Worm (Caenorhabditis elegans): ENCODE data around the gene herd-1.

Gene herd-1

ce11 chrIII:12499245-12499644 lies 2.9 kb downstream of the herd-1 start, which contains the start of gene sql-1:
sql-1 (plus strand) TSS chrIII:12499557.
- TF ChIP-seq flh-1 (GFP tag; optimal IDR thresholded peaks at IDR 0.05) (no peak), ces-1 (GFP tag; optimal IDR thresholded peaks at IDR 0.05) (peak; percentile 12)

- no peak for TF ChIP-seq M03D4.4 (tag; optimal IDR thresholded peaks at IDR 0.05)
- TF ChIP-seq unc-120 (tag; optimal IDR thresholded peaks at IDR 0.05; ENCODE audit: poor library complexity, severe bottlenecking) = no peak
- TF ChIP-seq elt-1 (tag; optimal IDR thresholded peaks at IDR 0.05; ENCODE audit: borderline replicate concordance, insufficient read depth) = no peak
- no peak for TF ChIP-seq nhr-76 (tag; optimal IDR thresholded peaks at IDR 0.05)
- TF ChIP-seq sptf-1 (tag; optimal IDR thresholded peaks at IDR 0.05) = no peak
- no peak for TF ChIP-seq flh-1 (GFP tag; optimal IDR thresholded peaks at IDR 0.05)
- no peak for TF ChIP-seq snpc-4 (tag; optimal IDR thresholded peaks at IDR 0.05)
- no peak for TF ChIP-seq drap-1 (GFP tag; optimal IDR thresholded peaks at IDR 0.05)
- TF ChIP-seq ceh-43 (GFP tag; optimal IDR thresholded peaks at IDR 0.05) = no peak
- TF ChIP-seq unc-39 (tag; optimal IDR thresholded peaks at IDR 0.05) = no peak
- TF ChIP-seq elt-3 (tag; optimal IDR thresholded peaks at IDR 0.05) = no peak
- no peak for TF ChIP-seq ces-1 (GFP tag; optimal IDR thresholded peaks at IDR 0.05)
- no peak for TF ChIP-seq bed-3 (GFP tag; optimal IDR thresholded peaks at IDR 0.05)
- no peak for TF ChIP-seq nhr-237 (tag; optimal IDR thresholded peaks at IDR 0.05)
- TF ChIP-seq ztf-11 (tag; optimal IDR thresholded peaks at IDR 0.05) = no peak
- no peak for TF ChIP-seq ham-2 (GFP tag; optimal IDR thresholded peaks at IDR 0.05)
- no peak for TF ChIP-seq tbx-8 (GFP tag; optimal IDR thresholded peaks at IDR 0.05)
Observed at ce11 chrIII:12510505-12510904, 14.2 kb downstream of the herd-1 start.

ce11 chrIII:12517674-12518073 lies 21.3 kb downstream of the herd-1 start:
- no peak for TF ChIP-seq M03D4.4 (tag; optimal IDR thresholded peaks at IDR 0.05)
- TF ChIP-seq nhr-76 (tag; optimal IDR thresholded peaks at IDR 0.05) = no peak
- TF ChIP-seq nhr-12 (tag; optimal IDR thresholded peaks at IDR 0.05) = no peak
- TF ChIP-seq tbx-8 (GFP tag; optimal IDR thresholded peaks at IDR 0.05) = no peak
- TF ChIP-seq unc-62 (GFP tag; optimal IDR thresholded peaks at IDR 0.05) = no peak
- TF ChIP-seq nhr-237 (tag; optimal IDR thresholded peaks at IDR 0.05) = no peak
- no peak for TF ChIP-seq elt-1 (tag; optimal IDR thresholded peaks at IDR 0.05; ENCODE audit: borderline replicate concordance, insufficient read depth)
- TF ChIP-seq elt-3 (tag; optimal IDR thresholded peaks at IDR 0.05) = no peak
- no peak for TF ChIP-seq blmp-1 (tag; optimal IDR thresholded peaks at IDR 0.05)

ce11 chrIII:12528029-12528428 lies 31.7 kb downstream of the herd-1 start:
- peak; percentile 60 for TF ChIP-seq sptf-1 (tag; optimal IDR thresholded peaks at IDR 0.05)
- TF ChIP-seq snpc-4 (tag; optimal IDR thresholded peaks at IDR 0.05) = no peak
- TF ChIP-seq bed-3 (GFP tag; optimal IDR thresholded peaks at IDR 0.05) = no peak
- TF ChIP-seq tbx-8 (GFP tag; optimal IDR thresholded peaks at IDR 0.05) = no peak
- TF ChIP-seq blmp-1 (tag; optimal IDR thresholded peaks at IDR 0.05) = no peak
- TF ChIP-seq sem-2 (GFP tag; optimal IDR thresholded peaks at IDR 0.05) = no peak
- no peak for TF ChIP-seq ceh-39 (tag; optimal IDR thresholded peaks at IDR 0.05)
- TF ChIP-seq ham-2 (GFP tag; optimal IDR thresholded peaks at IDR 0.05) = no peak
- TF ChIP-seq unc-62 (GFP tag; optimal IDR thresholded peaks at IDR 0.05) = no peak
- TF ChIP-seq zip-8 (tag; optimal IDR thresholded peaks at IDR 0.05) = no peak
- no peak for TF ChIP-seq cnd-1 (tag; optimal IDR thresholded peaks at IDR 0.05)
- TF ChIP-seq mep-1 (tag; optimal IDR thresholded peaks at IDR 0.05) = peak; percentile 65
- no peak for TF ChIP-seq elt-1 (tag; optimal IDR thresholded peaks at IDR 0.05; ENCODE audit: borderline replicate concordance, insufficient read depth)
- no peak for TF ChIP-seq nhr-28 (tag; optimal IDR thresholded peaks at IDR 0.05)
- no peak for TF ChIP-seq nhr-2 (tag; optimal IDR thresholded peaks at IDR 0.05)
- peak; percentile 28 for TF ChIP-seq ces-1 (GFP tag; optimal IDR thresholded peaks at IDR 0.05)
- no peak for TF ChIP-seq lsy-2 (tag; optimal IDR thresholded peaks at IDR 0.05)
- no peak for TF ChIP-seq ceh-43 (GFP tag; optimal IDR thresholded peaks at IDR 0.05)
- no peak for TF ChIP-seq nhr-76 (tag; optimal IDR thresholded peaks at IDR 0.05)
- peak; percentile 35 for TF ChIP-seq lin-13 (tag; optimal IDR thresholded peaks at IDR 0.05)
- TF ChIP-seq mab-5 (tag; optimal IDR thresholded peaks at IDR 0.05) = no peak
- TF ChIP-seq unc-120 (tag; optimal IDR thresholded peaks at IDR 0.05; ENCODE audit: poor library complexity, severe bottlenecking) = peak; percentile 17
- TF ChIP-seq nhr-12 (tag; optimal IDR thresholded peaks at IDR 0.05) = no peak
- no peak for TF ChIP-seq unc-39 (tag; optimal IDR thresholded peaks at IDR 0.05)
- no peak for TF ChIP-seq flh-1 (GFP tag; optimal IDR thresholded peaks at IDR 0.05)
- TF ChIP-seq hlh-1 (tag; optimal IDR thresholded peaks at IDR 0.05) = no peak
- no peak for TF ChIP-seq mls-2 (tag; optimal IDR thresholded peaks at IDR 0.05)
- peak; percentile 6 for TF ChIP-seq nhr-237 (tag; optimal IDR thresholded peaks at IDR 0.05)
- no peak for TF ChIP-seq elt-3 (tag; optimal IDR thresholded peaks at IDR 0.05)
- no peak for TF ChIP-seq ceh-83 (GFP tag; optimal IDR thresholded peaks at IDR 0.05)
- TF ChIP-seq lin-32 (GFP tag; optimal IDR thresholded peaks at IDR 0.05) = no peak
- TF ChIP-seq ztf-11 (tag; optimal IDR thresholded peaks at IDR 0.05) = no peak
- no peak for TF ChIP-seq M03D4.4 (tag; optimal IDR thresholded peaks at IDR 0.05)
- no peak for TF ChIP-seq drap-1 (GFP tag; optimal IDR thresholded peaks at IDR 0.05)
- no peak for TF ChIP-seq pha-4 (tag; optimal IDR thresholded peaks at IDR 0.05)

All from whole organism, mixed stage, embryonic.